Fruit fly (Drosophila melanogaster) whole organism, embryonic: ENCODE data around the gene awd.

Experiments
- Adf1 ChIP-seq: fragments of 200-800 bp; sonication (Bioruptor generic); IDR thresholded peaks from 2 replicates; pipeline ENCODE4 v1.3.6; 2022; ENCODE audit warnings: missing biosample characterization, missing genetic modification characterization
- CG1233 ChIP-seq: fragments of 200-800 bp; sonication (Bioruptor generic); optimal IDR thresholded peaks from 4 replicates; lab custom pipeline; 2018; ENCODE audit warnings: missing biosample characterization, mild to moderate bottlenecking, missing genetic modification characterization
- CG12744 ChIP-seq: fragments of 200-800 bp; sonication (Bioruptor generic); optimal IDR thresholded peaks from 2 replicates; lab custom pipeline; 2016; ENCODE audit warnings: missing biosample characterization, missing genetic modification characterization
- CG12942 ChIP-seq: fragments of 200-800 bp; sonication (Bioruptor generic); optimal IDR thresholded peaks from 3 replicates; lab custom pipeline; 2016; ENCODE audit warnings: missing biosample characterization, missing genetic modification characterization
- CG13894 ChIP-seq: fragments of 200-800 bp; sonication (Bioruptor generic); optimal IDR thresholded peaks from 3 replicates; lab custom pipeline; 2018; ENCODE audit warnings: missing biosample characterization, mild to moderate bottlenecking, missing genetic modification characterization, moderate library complexity
- CG15073 ChIP-seq: fragments of 200-800 bp; sonication (Bioruptor generic); optimal IDR thresholded peaks from 2 replicates; lab custom pipeline; 2016; ENCODE audit warnings: missing biosample characterization, missing genetic modification characterization
- CG15479 ChIP-seq: fragments of 200-800 bp; sonication (Bioruptor generic); optimal IDR thresholded peaks from 3 replicates; lab custom pipeline; 2019; ENCODE audit warnings: missing biosample characterization, mild to moderate bottlenecking, missing genetic modification characterization, moderate library complexity
- CG16863 ChIP-seq: fragments of 200-800 bp; sonication (Bioruptor generic); optimal IDR thresholded peaks from 3 replicates; lab custom pipeline; 2016; ENCODE audit warnings: missing biosample characterization, missing genetic modification characterization
- CG17385 ChIP-seq: fragments of 200-800 bp; sonication (Bioruptor generic); optimal IDR thresholded peaks from 3 replicates; lab custom pipeline; 2018; ENCODE audit warnings: missing biosample characterization, mild to moderate bottlenecking, missing genetic modification characterization
- CG2678 ChIP-seq: fragments of 200-800 bp; sonication (Bioruptor generic); optimal IDR thresholded peaks from 3 replicates; lab custom pipeline; 2019; ENCODE audit warnings: missing biosample characterization, mild to moderate bottlenecking, missing genetic modification characterization, moderate library complexity
- CG3163 ChIP-seq: fragments of 200-800 bp; sonication (Bioruptor generic); optimal IDR thresholded peaks from 3 replicates; lab custom pipeline; 2016; ENCODE audit warnings: missing biosample characterization, missing genetic modification characterization
- CG32532 ChIP-seq: fragments of 200-800 bp; sonication (Bioruptor generic); IDR thresholded peaks from 2 replicates; pipeline ENCODE4 v1.3.6; 2022; ENCODE audit warnings: missing biosample characterization, missing genetic modification characterization
- CG4328 ChIP-seq: fragments of 200-800 bp; sonication (Bioruptor generic); optimal IDR thresholded peaks from 3 replicates; lab custom pipeline; 2017; ENCODE audit warnings: missing biosample characterization, missing genetic modification reagents, missing genetic modification characterization
- CG4360 ChIP-seq: fragments of 200-800 bp; sonication (Bioruptor generic); IDR thresholded peaks from 2 replicates; pipeline ENCODE4 v1.3.6; 2022; ENCODE audit warnings: missing biosample characterization, missing genetic modification characterization
- CG6254 ChIP-seq: fragments of 200-800 bp; sonication (Bioruptor generic); optimal IDR thresholded peaks from 3 replicates; lab custom pipeline; 2017; ENCODE audit warnings: mild to moderate bottlenecking, missing biosample characterization, missing genetic modification reagents, missing genetic modification characterization
- CG8924 ChIP-seq: fragments of 200-800 bp; optimal IDR thresholded peaks from 3 replicates; lab custom pipeline; 2019; ENCODE audit warnings: missing biosample characterization, mild to moderate bottlenecking, missing genetic modification characterization, moderate library complexity
- CG9609 ChIP-seq: fragments of 200-800 bp; sonication (Bioruptor generic); optimal IDR thresholded peaks from 3 replicates; lab custom pipeline; 2016; ENCODE audit warnings: missing biosample characterization, missing genetic modification characterization
- CG9932 ChIP-seq: fragments of 200-800 bp; sonication (Bioruptor generic); IDR thresholded peaks from 2 replicates; pipeline ENCODE4 v1.3.6; 2022; ENCODE audit warnings: missing biosample characterization, missing genetic modification characterization
- Deaf1 ChIP-seq: fragments of 200-800 bp; optimal IDR thresholded peaks from 3 replicates; lab custom pipeline; 2019; ENCODE audit warnings: missing biosample characterization, mild to moderate bottlenecking, missing genetic modification characterization, moderate library complexity
- Dll ChIP-seq: fragments of 200-800 bp; sonication (Bioruptor generic); IDR thresholded peaks from 4 replicates; pipeline ENCODE4 v1.3.6; 2022; ENCODE audit warnings: missing biosample characterization, missing genetic modification characterization; ENCODE audit not compliant: partially characterized antibody
- HLH4C ChIP-seq: fragments of 200-800 bp; sonication (Bioruptor generic); IDR thresholded peaks from 3 replicates; pipeline ENCODE4 v1.3.6; 2022; ENCODE audit warnings: missing biosample characterization, missing genetic modification characterization; ENCODE audit not compliant: partially characterized antibody
- HLHmδ ChIP-seq: fragments of 200-800 bp; sonication (Bioruptor generic); optimal IDR thresholded peaks from 2 replicates; lab custom pipeline; 2018; ENCODE audit warnings: missing biosample characterization, mild to moderate bottlenecking, missing genetic modification characterization, moderate library complexity
- Hr51 ChIP-seq, 2 experiments: fragments of 200-800 bp; sonication (Bioruptor generic); optimal IDR thresholded peaks; 2 replicates in 1 of 2; 3 replicates in 1 of 2; lab custom pipeline; 2016 to 2018; ENCODE audit warnings: missing biosample characterization in 2 of 2, missing genetic modification characterization in 2 of 2, mild to moderate bottlenecking in 1 of 2, moderate library complexity in 1 of 2
- Hsf ChIP-seq: fragments of 200-800 bp; sonication (Bioruptor generic); optimal IDR thresholded peaks from 3 replicates; lab custom pipeline; 2016; ENCODE audit warnings: missing biosample characterization, missing genetic modification characterization
- Jarid2 ChIP-seq: fragments of 200-800 bp; sonication (Bioruptor generic); optimal IDR thresholded peaks from 3 replicates; lab custom pipeline; 2017; ENCODE audit warnings: mild to moderate bottlenecking, missing biosample characterization, missing genetic modification reagents, missing genetic modification characterization
- Max ChIP-seq: fragments of 200-800 bp; sonication (Bioruptor generic); optimal IDR thresholded peaks from 2 replicates; lab custom pipeline; 2016; ENCODE audit warnings: missing biosample characterization, mild to moderate bottlenecking, missing genetic modification characterization
- Side ChIP-seq: fragments of 200-800 bp; sonication (Bioruptor generic); optimal IDR thresholded peaks from 2 replicates; lab custom pipeline; 2016; ENCODE audit warnings: missing biosample characterization, missing genetic modification characterization
- Trl ChIP-seq, 3 experiments: fragments of >200 bp in 2 of 3; fragments of 200-800 bp in 1 of 3; sonication (Bioruptor generic) in 1 of 3; optimal IDR thresholded peaks; 2 replicates in 1 of 3; 3 replicates in 2 of 3; lab custom pipeline; 2016 to 2017; ENCODE audit warnings: missing biosample characterization in 1 of 3, missing genetic modification characterization in 1 of 3
- ara ChIP-seq: fragments of 200-800 bp; sonication (Bioruptor generic); IDR thresholded peaks from 2 replicates; pipeline ENCODE4 v1.3.6; 2022; ENCODE audit warnings: missing biosample characterization, missing genetic modification characterization
- bcd ChIP-seq: fragments of 200-800 bp; sonication (Bioruptor generic); optimal IDR thresholded peaks from 2 replicates; lab custom pipeline; 2017; ENCODE audit warnings: missing biosample characterization, mild to moderate bottlenecking, missing genetic modification characterization
- bsh ChIP-seq, 2 experiments: fragments of 200-800 bp; sonication (Bioruptor generic); optimal IDR thresholded peaks; 2 replicates each; lab custom pipeline; 2017 to 2018; ENCODE audit warnings: mild to moderate bottlenecking in 2 of 2, missing biosample characterization in 2 of 2, missing genetic modification characterization in 2 of 2, moderate library complexity in 1 of 2
- ci ChIP-seq: fragments of 200-800 bp; sonication (Bioruptor generic); IDR thresholded peaks from 3 replicates; pipeline ENCODE4 v1.3.6; 2022; ENCODE audit warnings: missing biosample characterization, missing genetic modification characterization
- crc ChIP-seq: fragments of 200-800 bp; sonication (Bioruptor generic); optimal IDR thresholded peaks from 2 replicates; lab custom pipeline; 2016; ENCODE audit warnings: missing biosample characterization, missing genetic modification characterization
- dimm ChIP-seq: fragments of 200-800 bp; sonication (Bioruptor generic); IDR thresholded peaks from 2 replicates; pipeline ENCODE4 v1.3.6; 2022; ENCODE audit warnings: missing biosample characterization, missing genetic modification characterization
- en ChIP-seq: fragments of 200-800 bp; sonication (Bioruptor generic); optimal IDR thresholded peaks from 2 replicates; lab custom pipeline; 2016; ENCODE audit warnings: missing biosample characterization, missing genetic modification characterization
- fd64A ChIP-seq: fragments of 200-800 bp; sonication (Bioruptor generic); optimal IDR thresholded peaks from 3 replicates; lab custom pipeline; 2018; ENCODE audit warnings: missing biosample characterization, mild to moderate bottlenecking, missing genetic modification characterization
- ham ChIP-seq: fragments of 200-800 bp; sonication (Bioruptor generic); IDR thresholded peaks from 2 replicates; pipeline ENCODE4 v1.3.6; 2022; ENCODE audit warnings: missing biosample characterization, missing genetic modification characterization
- ind ChIP-seq: fragments of 200-800 bp; sonication (Bioruptor generic); optimal IDR thresholded peaks from 3 replicates; lab custom pipeline; 2016; ENCODE audit warnings: missing biosample characterization, missing genetic modification characterization
- kah ChIP-seq: fragments of 200-800 bp; sonication (Bioruptor generic); optimal IDR thresholded peaks from 2 replicates; lab custom pipeline; 2018; ENCODE audit warnings: missing biosample characterization, mild to moderate bottlenecking, missing genetic modification characterization
- kni ChIP-seq: fragments of 200-800 bp; sonication (Bioruptor generic); optimal IDR thresholded peaks from 3 replicates; lab custom pipeline; 2017; ENCODE audit warnings: mild to moderate bottlenecking, missing biosample characterization, missing genetic modification reagents, missing genetic modification characterization
- run ChIP-seq: fragments of 200-800 bp; sonication (Bioruptor generic); optimal IDR thresholded peaks from 3 replicates; lab custom pipeline; 2018; ENCODE audit warnings: missing biosample characterization, mild to moderate bottlenecking, missing genetic modification characterization
- sd ChIP-seq: fragments of 200-800 bp; sonication (Bioruptor generic); optimal IDR thresholded peaks from 3 replicates; lab custom pipeline; 2018; ENCODE audit warnings: missing biosample characterization, mild to moderate bottlenecking, missing genetic modification characterization, moderate library complexity
- sens ChIP-seq: fragments of 200-800 bp; sonication (Bioruptor generic); peaks from one replicate; lab custom pipeline; 2016; ENCODE audit warnings: missing biosample characterization, missing genetic modification characterization
- seq ChIP-seq: fragments of 200-800 bp; sonication (Bioruptor generic); IDR thresholded peaks from 2 replicates; pipeline ENCODE4 v1.3.6; 2022; ENCODE audit warnings: missing biosample characterization, missing genetic modification characterization
- so ChIP-seq: fragments of 200-800 bp; sonication (Bioruptor generic); IDR thresholded peaks from 3 replicates; pipeline ENCODE4 v1.3.6; 2022; ENCODE audit warnings: missing biosample characterization, missing genetic modification characterization
- tna ChIP-seq: fragments of 200-800 bp; sonication (Bioruptor generic); IDR thresholded peaks from 2 replicates; pipeline ENCODE4 v1.3.6; 2022; ENCODE audit warnings: missing biosample characterization, missing genetic modification characterization; ENCODE audit not compliant: partially characterized antibody
- yki ChIP-seq: fragments of >200 bp; optimal IDR thresholded peaks from 3 replicates; lab custom pipeline; 2018
- z ChIP-seq: fragments of 200-800 bp; sonication (Bioruptor generic); IDR thresholded peaks from 3 replicates; pipeline ENCODE4 v1.3.6; 2022; ENCODE audit warnings: missing biosample characterization, missing genetic modification characterization

The awd gene

dm6 chr3R:31713306-31714123, 32.4 kb downstream of the awd start, which contains the start of gene ttk (continued):
- TF ChIP-seq sd (tag; lab: Kevin White, UChicago) (peak; percentile 81), en (GFP tag; lab: Kevin White, UChicago) (no peak), Hr51 (GFP tag; optimal IDR thresholded peaks at IDR 0.05; lab: Kevin White, UChicago) (no peak), dimm (GFP tag; lab: Robert Waterston, UW) (no peak), Dll (GFP tag; lab: Robert Waterston, UW) (peak; percentile 45; the same call in 2 of the 4 replicates), seq (peak; percentile 36; the same call in 1 of the 2 replicates), kah (GFP tag; lab: Kevin White, UChicago) (peak; percentile 8), sens (GFP tag; lab: Kevin White, UChicago) (peak; percentile 87), CG16863 (GFP tag; lab: Kevin White, UChicago) (no peak), CG4328 (GFP tag; lab: Kevin White, UChicago) (peak; percentile 17), Trl (optimal IDR thresholded peaks at IDR 0.05; lab: Kevin White, UChicago) (peak; percentile 95 to 97), Trl (GFP tag; optimal IDR thresholded peaks at IDR 0.05; lab: Kevin White, UChicago) (peak; percentile 41), CG17385 (GFP tag; lab: Kevin White, UChicago) (peak; percentile 90), tna (GFP tag; lab: Robert Waterston, UW) (no peak), Side (GFP tag; lab: Kevin White, UChicago) (no peak), CG9609 (no peak), fd64A (GFP tag; lab: Kevin White, UChicago) (peak; percentile 13), bcd (GFP tag; lab: Kevin White, UChicago) (no peak), ind (GFP tag; lab: Kevin White, UChicago) (no peak), z (GFP tag; lab: Robert Waterston, UW) (0 out of 3 replicates have a peak, but pooled peaks have one; percentile 11), CG3163 (peak; percentile 87), CG13894 (tag; lab: Kevin White, UChicago) (no peak), CG1233 (GFP tag; lab: Kevin White, UChicago) (no peak), CG9932 (GFP tag; lab: Robert Waterston, UW) (no peak), Deaf1 (tag; lab: Kevin White, UChicago) (peak; percentile 87), CG32532 (GFP tag; lab: Robert Waterston, UW) (peak; percentile 56; the same call in 1 of the 2 replicates), CG6254 (peak; percentile 22), so (GFP tag; lab: Robert Waterston, UW) (0 out of 3 replicates have a peak, but pooled peaks have one; percentile 50), Hsf (GFP tag; lab: Kevin White, UChicago) (no peak), CG15073 (GFP tag; lab: Kevin White, UChicago) (no peak), HLHmδ (GFP tag; lab: Kevin White, UChicago) (peak; percentile 9), ci (peak; percentile 8; the same call in 1 of the 3 replicates), ara (peak; percentile 13; the same call in 1 of the 2 replicates), ham (GFP tag; lab: Robert Waterston, UW) (no peak), run (tag; lab: Kevin White, UChicago) (no peak), Adf1 (peak; percentile 78), CG15479 (GFP tag; lab: Kevin White, UChicago) (peak; percentile 23), CG12744 (GFP tag; lab: Kevin White, UChicago) (no peak), kni (GFP tag; lab: Kevin White, UChicago) (peak; percentile 94), HLH4C (GFP tag; lab: Robert Waterston, UW) (0 out of 3 replicates have a peak, but pooled peaks have one; percentile 16), CG12942 (no peak), Jarid2 (GFP tag; lab: Kevin White, UChicago) (peak; percentile 54), CG4360 (GFP tag; lab: Robert Waterston, UW) (0 out of 2 replicates have a peak, but pooled peaks have one; percentile 54), bsh (GFP tag; optimal IDR thresholded peaks at IDR 0.05; lab: Kevin White, UChicago) (no peak), CG2678 (no peak), yki (lab: Kevin White, UChicago) (peak; percentile 96), Max (GFP tag; lab: Kevin White, UChicago) (no peak), CG8924 (tag; lab: Kevin White, UChicago) (peak; percentile 6), crc (GFP tag; lab: Kevin White, UChicago) (no peak)
